Fruit fly (Drosophila melanogaster): ENCODE measurements around the gene PGRP-SA.
A peak's percentile ranks its signal among the peaks of the same experiment; 100 is the strongest.

PGRP-SA gene

DNA sequence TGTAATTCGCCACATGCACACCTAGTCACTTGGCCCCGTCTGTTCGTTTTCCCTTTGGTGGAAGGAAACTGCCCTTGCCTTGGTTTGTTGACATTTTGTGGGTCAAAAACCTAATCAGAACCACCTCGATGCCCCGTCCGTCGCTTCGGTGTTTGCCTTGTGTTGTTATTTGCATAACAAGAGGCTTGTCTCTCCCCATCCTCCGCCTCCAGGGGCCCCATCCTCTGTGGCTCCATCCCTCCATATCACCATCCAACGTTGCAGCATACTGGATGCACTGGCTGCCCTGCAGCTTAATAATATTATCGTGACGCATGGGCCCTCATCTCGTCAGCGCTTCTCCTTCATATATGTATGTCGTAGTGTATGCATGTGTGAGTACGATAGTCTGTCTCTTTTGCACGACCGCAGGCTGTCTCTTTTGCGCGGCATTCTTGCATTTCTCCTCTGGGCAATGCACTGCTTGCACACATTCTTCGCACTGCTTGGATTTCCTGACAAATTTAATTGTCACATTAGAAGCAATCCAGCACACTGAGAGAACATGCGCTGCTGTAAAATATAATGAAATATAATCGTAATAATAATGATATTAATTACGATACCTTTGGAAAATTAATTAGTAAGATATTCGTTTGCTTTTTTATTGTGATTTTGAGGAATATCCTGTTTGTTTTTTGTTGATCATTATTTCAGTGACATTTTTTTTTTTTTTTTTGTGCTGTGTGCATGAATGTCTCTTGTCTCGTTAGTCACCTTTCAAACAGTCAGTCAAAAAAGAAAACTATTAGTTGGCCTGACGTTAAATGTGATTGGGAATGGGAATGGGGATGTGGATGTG, 17.1 kb upstream of the PGRP-SA start:
- TF ChIP-seq CG17801 (GFP tag; optimal IDR thresholded peaks at IDR 0.05; ENCODE audit: partially characterized antibody) = no peak

DNA sequence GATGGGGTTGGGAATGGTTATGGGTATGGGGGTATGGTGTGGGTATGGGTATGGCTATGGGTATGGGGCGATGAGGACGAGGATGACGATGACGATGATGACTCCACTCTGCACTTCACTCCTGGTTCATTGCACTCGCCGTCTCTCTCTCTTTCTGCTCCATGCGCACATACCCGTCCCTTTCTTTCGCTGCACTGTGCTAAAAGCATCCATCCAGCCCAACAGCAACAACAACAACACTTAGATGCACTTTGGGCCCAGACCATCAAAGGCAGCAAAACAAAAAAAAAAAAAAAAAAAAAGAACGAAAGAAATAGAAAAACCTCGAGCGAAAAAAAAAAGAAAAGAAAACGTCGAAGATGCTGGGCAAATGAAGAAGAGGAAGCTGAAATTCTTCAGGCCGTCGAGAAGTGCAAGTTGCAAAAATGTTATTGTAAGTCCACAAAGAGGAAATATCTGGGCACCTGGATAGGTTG, 16.5 kb upstream of the PGRP-SA start:
- TF ChIP-seq CG17801 (GFP tag; optimal IDR thresholded peaks at IDR 0.05; ENCODE audit: partially characterized antibody) = no peak

DNA sequence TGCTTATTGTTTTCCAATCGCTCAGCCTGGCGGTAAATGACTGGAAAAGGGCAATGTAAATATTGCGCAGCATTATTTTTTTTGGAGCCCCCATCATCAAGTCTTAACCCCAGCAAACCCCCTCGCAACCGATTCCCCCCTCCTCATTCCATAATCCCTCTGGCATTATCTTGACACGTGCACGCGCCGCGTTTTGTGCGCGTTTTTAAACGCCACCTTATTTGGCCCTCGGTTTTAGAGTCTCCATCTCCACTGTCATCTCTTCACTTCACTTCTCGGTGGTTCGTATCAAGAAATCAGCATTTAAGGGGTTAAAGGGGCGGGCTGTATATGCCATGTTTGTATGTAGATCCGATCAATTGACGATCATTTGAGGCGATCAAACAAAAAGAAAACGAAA, 14.5 kb upstream of the PGRP-SA start:
- no peak for TF ChIP-seq CG17801 (GFP tag; optimal IDR thresholded peaks at IDR 0.05; ENCODE audit: partially characterized antibody)

DNA sequence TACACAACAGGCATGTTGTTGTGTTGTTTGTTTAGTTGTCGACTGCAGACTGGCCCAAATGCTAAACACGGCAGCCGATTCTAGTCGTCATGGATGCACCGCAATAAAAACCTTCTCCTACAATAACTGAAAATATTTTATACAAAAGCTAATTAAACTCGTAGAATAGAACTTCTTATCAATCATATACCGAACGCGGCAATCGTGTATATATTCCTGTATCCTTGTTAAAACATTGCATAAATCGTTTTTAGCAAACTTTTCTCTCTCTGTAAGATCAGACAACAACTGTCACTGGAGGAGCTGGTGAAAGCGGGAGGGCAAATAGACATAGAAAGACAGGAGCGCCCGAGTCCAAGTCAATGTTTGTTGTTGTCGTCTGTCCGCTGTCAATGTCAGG, 12.7 kb upstream of the PGRP-SA start:
- no peak for TF ChIP-seq CG17801 (GFP tag; optimal IDR thresholded peaks at IDR 0.05; ENCODE audit: partially characterized antibody)

DNA sequence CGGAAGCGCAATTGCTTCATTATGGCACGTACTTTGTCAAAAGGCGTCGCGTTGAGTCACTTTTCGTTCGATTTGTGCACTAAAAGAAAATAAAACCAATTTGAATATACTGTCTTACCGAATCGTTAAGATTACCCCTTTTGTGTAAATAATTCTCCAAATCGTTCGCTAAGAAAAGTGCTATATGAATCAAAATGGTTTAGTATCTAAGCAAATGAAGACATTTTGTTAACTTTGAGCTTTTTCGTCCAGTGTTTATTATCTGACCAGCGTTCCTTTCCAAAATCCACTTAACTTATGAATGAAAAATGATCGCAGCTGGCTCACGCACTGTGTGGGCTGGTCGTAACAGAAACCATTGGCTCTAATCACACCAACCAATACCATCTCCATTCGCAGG, 11.4 kb upstream of the PGRP-SA start:
- peak; percentile 55 for TF ChIP-seq CG17801 (GFP tag; optimal IDR thresholded peaks at IDR 0.05; ENCODE audit: partially characterized antibody)

DNA sequence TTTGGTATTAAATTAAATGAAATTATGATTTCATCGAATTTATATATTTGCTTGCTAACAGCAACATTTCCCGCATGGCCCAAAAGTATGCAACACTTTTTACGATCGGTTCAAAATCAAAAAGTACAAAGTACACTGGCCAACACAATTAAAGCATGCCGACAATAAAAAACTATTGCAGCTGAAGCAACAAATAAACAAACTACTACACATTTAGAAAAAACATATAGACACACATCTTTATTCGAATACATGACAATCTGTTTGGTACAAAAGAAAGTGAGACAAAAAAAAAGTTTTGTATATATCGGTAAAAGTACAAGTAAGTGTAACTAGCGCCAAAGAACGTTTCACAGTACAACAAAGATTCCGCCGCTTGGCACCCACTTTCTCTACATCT, 6.4 kb upstream of the PGRP-SA start:
- peak; percentile 17 for TF ChIP-seq CG17801 (GFP tag; optimal IDR thresholded peaks at IDR 0.05; ENCODE audit: partially characterized antibody)

DNA sequence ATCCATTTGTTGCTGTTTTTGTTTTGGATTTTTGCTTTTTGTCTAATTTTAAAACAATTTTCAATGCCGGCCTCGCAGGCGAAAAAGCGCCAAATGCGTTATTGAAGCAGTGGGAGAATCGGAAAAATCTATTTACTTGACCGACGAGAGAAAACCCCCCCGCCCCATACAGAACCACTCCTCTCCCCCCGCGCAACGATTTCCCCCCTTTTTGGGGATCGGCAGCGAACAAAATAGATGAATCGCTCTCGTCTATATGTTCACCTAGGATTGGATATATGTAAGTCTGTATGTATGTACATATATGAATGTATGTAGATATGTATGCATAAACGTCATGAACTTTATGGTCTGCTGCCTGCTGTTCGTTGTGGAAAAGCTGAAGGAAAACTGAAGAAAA, 4.7 kb upstream of the PGRP-SA start:
- no peak for TF ChIP-seq CG17801 (GFP tag; optimal IDR thresholded peaks at IDR 0.05; ENCODE audit: partially characterized antibody)

DNA sequence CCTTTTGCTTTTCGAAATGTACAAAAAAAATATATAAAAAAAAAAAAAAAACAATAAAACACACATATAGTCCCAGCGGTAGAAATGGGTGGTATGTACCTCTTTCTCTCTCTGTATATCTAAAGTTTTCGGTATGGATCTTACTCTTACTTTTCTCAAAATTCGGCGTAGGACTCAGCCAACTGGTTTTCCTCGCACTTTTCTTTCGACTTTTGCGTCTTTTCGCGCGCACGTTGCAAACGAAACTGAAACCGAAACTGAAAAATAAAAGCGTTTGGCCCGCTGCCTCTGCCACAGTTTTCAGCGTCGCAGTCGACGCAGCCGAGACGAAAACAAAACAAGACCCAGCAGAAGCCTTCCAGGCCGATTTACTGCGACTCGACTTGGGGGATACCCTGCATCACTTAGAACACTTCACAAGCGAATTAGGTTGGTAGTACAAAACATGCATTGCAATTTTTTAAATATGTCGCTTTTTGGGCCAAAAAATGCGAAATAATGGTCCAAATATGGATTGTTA, 3.0 kb upstream of the PGRP-SA start, which contains the start of gene CG1572:
Gene CG1572, minus strand, starts transcription at position 266 of the 520 bp plus-strand sequence.
- TF ChIP-seq CG17801 (GFP tag; optimal IDR thresholded peaks at IDR 0.05; ENCODE audit: partially characterized antibody) = peak; percentile 36

DNA sequence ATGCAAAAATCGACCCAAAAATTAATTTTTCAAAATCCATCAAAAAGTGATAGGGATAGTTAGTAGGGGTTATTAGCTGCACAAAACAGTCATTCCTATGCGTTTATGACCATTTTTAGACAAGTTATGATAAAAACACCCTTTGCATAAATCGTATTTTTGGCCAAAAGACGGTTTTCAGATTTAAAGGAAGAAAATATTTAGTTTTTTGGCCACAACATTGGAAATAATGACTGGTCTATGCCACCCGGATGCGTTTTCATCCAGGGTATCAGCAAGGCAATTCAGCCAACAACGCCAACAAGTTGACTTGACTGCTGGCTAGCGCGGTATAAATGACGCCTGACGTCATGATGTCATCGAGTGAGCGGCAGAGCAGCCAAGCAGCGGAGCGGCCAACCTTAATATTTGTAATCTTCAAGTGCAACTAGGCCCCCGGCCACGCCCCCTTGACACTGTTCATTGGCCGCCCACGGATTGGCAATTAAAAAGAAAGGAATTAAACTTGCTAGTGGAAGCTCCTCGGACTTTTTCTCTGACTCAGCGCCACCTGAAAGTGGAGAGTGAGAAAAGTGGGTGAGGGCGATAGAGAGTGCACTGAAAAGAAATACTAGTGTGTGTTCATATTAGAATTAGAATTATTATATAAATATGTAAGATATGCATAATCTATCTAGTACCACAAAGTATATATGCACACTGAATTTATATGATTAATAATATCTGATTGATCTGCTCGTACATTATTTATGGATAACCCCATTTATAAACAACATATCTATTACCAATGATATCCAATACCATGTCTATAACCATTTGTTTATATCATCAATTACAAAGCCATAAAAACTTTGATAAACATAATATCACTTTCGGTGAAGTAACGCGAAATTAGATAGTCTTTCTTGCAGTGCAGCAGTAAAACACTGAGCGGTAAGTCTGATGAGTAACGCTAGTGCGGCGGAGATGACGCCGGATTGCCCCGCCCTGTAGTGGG, 1.4 kb upstream of the PGRP-SA start:
- peak; percentile 95 for TF ChIP-seq CG17801 (GFP tag; optimal IDR thresholded peaks at IDR 0.05; ENCODE audit: partially characterized antibody)

DNA sequence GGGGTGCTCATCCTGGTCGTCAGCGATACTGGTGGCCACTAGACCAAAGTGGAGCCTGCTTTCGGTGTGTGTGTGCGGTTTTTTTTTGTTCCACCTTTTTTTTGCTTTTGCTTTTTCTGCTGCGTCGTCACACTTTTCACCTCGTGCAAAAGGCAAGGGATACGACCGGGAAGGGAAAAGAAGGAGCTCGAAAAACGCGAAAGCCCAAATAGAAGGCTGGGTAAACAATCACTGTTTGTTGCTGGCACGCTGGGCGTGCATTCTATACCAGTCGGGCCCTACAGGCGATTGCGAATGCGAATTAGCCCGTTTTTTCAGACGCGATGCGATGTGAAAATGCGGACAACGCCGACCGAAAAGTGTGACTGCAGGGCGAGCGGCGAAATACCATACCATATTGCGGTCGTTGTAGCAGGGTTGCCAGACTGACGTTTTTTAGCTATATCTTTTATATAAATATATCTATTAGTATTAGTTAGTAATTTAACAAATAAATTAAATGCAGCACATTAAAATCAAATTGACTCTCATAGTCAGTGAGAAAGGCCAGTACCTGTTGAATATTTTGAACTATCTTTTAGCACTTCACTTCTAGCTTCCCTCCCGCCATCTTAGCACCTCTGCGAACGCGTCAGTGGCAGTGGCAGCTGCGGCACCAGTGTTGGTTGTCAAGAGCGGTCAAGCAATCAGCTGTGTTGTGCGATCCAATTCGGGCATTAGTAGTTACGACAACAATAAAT, 8.7 kb downstream of the PGRP-SA start, which contains the start of the genes Polr2A and CG11699:
Gene Polr2A, minus strand, starts transcription at position 371 of the 740 bp plus-strand sequence.
Gene CG11699, plus strand, starts transcription at position 666 of the 740 bp plus-strand sequence.
- TF ChIP-seq CG17801 (GFP tag; optimal IDR thresholded peaks at IDR 0.05; ENCODE audit: partially characterized antibody) = peak; percentile 77

DNA sequence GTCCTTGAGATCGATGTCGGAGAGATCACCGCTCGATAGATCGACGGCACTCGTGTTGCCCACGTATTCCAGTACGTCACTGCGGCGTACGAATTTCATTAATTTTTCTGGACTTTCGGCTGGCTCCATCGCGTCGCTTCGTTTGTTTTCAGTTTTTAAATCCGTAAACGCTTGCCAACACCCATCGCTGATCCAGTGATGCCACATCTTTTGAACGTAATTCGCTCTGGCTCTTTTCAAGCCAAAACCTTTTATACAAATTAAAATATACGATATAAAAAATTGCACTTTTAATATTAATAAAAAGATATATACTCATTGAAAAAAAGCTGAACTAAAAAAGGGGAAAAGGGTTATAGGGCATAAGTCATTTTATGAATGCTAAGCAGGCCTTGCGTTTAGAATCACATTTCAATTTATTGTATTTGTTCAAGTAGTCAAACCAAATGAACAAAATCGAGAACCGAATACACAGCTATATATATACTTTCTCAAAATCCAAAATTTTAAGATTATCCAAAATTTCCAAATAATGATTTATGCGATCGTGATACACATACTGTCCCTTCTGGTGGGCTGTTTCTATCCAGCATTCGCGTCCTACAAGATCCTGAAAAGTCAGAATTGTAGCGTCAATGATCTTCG, 10.9 kb downstream of the PGRP-SA start, which contains the start of the genes Kmn1 and Reepl1:
Gene Kmn1, minus strand, starts transcription at position 173 of the 645 bp plus-strand sequence.
Gene Reepl1, plus strand, starts transcription at position 438 of the 645 bp plus-strand sequence.
- no peak for TF ChIP-seq CG17801 (GFP tag; optimal IDR thresholded peaks at IDR 0.05; ENCODE audit: partially characterized antibody)

DNA sequence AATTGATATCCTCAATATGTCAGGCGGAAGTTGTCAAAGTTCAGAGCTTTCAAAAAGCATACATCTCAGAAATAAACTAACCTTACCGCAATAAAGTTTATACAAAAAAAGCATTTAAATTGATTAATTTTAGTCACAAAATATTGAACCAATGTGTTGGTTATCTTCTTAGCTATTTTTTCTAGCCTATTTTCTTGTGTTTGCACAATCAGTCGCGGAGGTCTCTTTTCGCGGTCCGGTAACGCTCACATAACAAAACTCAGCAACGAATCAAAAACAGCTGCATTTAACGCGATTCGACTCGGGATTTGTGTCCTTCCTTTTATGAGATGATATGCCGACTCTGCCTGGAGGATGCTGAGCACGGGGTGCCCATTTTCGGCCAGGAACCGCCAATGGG, 12.1 kb downstream of the PGRP-SA start, which contains the start of gene CG11696:
Gene CG11696, plus strand, starts transcription at position 203 of the 400 bp plus-strand sequence.
- no peak for TF ChIP-seq CG17801 (GFP tag; optimal IDR thresholded peaks at IDR 0.05; ENCODE audit: partially characterized antibody)

DNA sequence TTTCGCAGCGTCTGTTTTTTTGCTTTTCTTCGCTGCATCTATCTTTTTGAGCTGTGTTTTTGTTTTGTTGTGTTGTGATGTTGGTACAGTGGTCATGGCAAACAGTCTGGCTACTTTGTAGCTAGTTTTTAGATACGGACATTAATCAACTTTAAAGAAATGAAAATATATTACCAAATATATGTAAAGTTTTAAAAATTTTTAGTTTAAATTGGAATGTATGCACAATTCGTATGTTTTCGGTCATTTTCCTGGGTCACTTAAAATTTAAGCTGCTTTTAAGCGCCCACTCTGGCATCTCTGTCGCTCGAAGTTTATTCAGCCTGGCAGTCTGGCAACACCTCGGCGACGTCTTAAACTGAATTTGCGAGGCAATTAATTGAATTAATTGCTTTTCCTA, 15.1 kb downstream of the PGRP-SA start, which contains the start of gene CG11695:
Gene CG11695, plus strand, starts transcription at position 344 of the 400 bp plus-strand sequence.
- peak; percentile 83 for TF ChIP-seq CG17801 (GFP tag; optimal IDR thresholded peaks at IDR 0.05; ENCODE audit: partially characterized antibody)
